Worm (Caenorhabditis elegans): ENCODE measurements around the gene tald-1.

The tald-1 gene

DNA sequence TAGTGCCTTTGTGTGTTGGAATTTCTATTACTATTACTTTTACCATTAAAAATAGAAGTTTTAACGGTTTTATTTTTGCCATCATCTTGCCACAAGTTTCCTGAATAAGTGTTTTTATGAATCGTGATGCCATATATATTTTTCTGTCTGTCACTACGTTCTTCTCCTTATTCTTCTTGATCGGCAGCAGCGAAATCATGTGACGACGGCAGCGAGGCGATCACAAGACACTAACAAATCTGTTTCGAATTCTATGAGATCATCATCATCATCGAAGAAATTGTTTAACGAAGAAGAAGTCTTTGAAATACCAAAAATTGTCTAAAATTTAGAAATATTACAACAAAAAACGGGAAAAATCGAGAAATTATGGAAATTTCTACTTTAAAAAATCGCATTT, 16.0 kb downstream of the tald-1 start (continued):
- no peak for TF ChIP-seq F10B5.3 (tag; optimal IDR thresholded peaks at IDR 0.05)
- no peak for TF ChIP-seq unc-39 (tag; optimal IDR thresholded peaks at IDR 0.05)
- no peak for TF ChIP-seq mes-2 (tag; optimal IDR thresholded peaks at IDR 0.05; ENCODE audit: poor library complexity, severe bottlenecking)
- TF ChIP-seq pha-4 (GFP tag; IDR thresholded peaks at IDR 0.05) = no peak
- no peak for TF ChIP-seq pha-4 (tag; optimal IDR thresholded peaks at IDR 0.05)
- no peak for TF ChIP-seq ceh-44 (GFP tag; IDR thresholded peaks at IDR 0.05)
- peak in 1 of 2 experiments; percentile 28 for TF ChIP-seq mdl-1 (tag; optimal IDR thresholded peaks at IDR 0.05)
- TF ChIP-seq F37D6.2 (tag; optimal IDR thresholded peaks at IDR 0.05) = no peak
- TF ChIP-seq ceh-28 (tag; optimal IDR thresholded peaks at IDR 0.05) = no peak
- no peak for TF ChIP-seq nhr-76 (tag; optimal IDR thresholded peaks at IDR 0.05)
- TF ChIP-seq T26A8.4 (GFP tag; IDR thresholded peaks at IDR 0.05) = no peak
- no peak for TF ChIP-seq ceh-62 (tag; optimal IDR thresholded peaks at IDR 0.05)
- no peak for TF ChIP-seq zip-2 (tag; optimal IDR thresholded peaks at IDR 0.05)

DNA sequence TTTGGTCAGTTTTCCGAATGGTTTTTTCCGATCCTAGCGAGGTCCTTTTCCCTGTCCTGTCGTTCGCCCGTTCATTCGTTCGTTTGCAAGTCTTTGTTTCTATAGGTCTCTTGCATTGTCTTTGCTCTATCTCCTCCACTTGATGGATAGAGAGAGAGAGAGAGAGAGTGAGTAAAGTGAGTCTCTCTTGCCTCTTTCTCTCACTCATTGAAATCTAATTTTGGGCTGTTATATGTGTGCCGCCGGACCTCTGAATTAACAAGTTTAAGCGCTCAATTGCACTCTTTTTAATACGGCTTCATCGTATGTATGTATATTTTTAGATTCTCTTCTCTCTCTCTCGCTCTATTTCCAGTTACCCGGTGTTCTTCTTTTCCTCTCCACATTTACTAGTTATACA, 17.4 kb downstream of the tald-1 start:
- TF ChIP-seq daf-19 (GFP tag; conservative IDR thresholded peaks at IDR 0.05) = no peak
- TF ChIP-seq dmd-9 (GFP tag; IDR thresholded peaks at IDR 0.05) = no peak
- TF ChIP-seq fkh-10 (GFP tag; optimal IDR thresholded peaks at IDR 0.05) = no peak
- no peak for TF ChIP-seq mxl-2 (GFP tag; conservative IDR thresholded peaks at IDR 0.05)
- no peak for TF ChIP-seq nhr-11 (tag; optimal IDR thresholded peaks at IDR 0.05)
- peak; percentile 31; the same call in 1 of the 2 replicates for TF ChIP-seq T26A8.4 (GFP tag; IDR thresholded peaks at IDR 0.05)
- TF ChIP-seq spr-1 (tag; optimal IDR thresholded peaks at IDR 0.05) = no peak
- no peak for TF ChIP-seq madf-5 (GFP tag; IDR thresholded peaks at IDR 0.05)
- TF ChIP-seq unc-130 (GFP tag; optimal IDR thresholded peaks at IDR 0.05) = no peak
- TF ChIP-seq F44E2.7 (GFP tag; IDR thresholded peaks at IDR 0.05) = no peak
- TF ChIP-seq nhr-237 (tag; optimal IDR thresholded peaks at IDR 0.05) = no peak
- TF ChIP-seq pha-4 (GFP tag; IDR thresholded peaks at IDR 0.05) = no peak
- TF ChIP-seq pha-4 (tag; optimal IDR thresholded peaks at IDR 0.05) = no peak
- no peak for TF ChIP-seq php-3 (GFP tag; IDR thresholded peaks at IDR 0.05)
- TF ChIP-seq saeg-2 (GFP tag; IDR thresholded peaks at IDR 0.05) = no peak
- no peak for TF ChIP-seq F10B5.3 (tag; optimal IDR thresholded peaks at IDR 0.05)
- TF ChIP-seq lin-38 (GFP tag; IDR thresholded peaks at IDR 0.05) = no peak
- no peak for TF ChIP-seq mdl-1 (tag; optimal IDR thresholded peaks at IDR 0.05)
- TF ChIP-seq ztf-7 (tag; optimal IDR thresholded peaks at IDR 0.05) = no peak
- TF ChIP-seq skn-1 (tag; optimal IDR thresholded peaks at IDR 0.05) = no peak
- no peak for TF ChIP-seq nhr-102 (tag; optimal IDR thresholded peaks at IDR 0.05)
- TF ChIP-seq egl-43 (GFP tag; IDR thresholded peaks at IDR 0.05) = no peak
- TF ChIP-seq hlh-30 (tag; optimal IDR thresholded peaks at IDR 0.05; ENCODE audit: insufficient read depth) = no peak
- no peak for TF ChIP-seq spr-3 (GFP tag; optimal IDR thresholded peaks at IDR 0.05)
- no peak for TF ChIP-seq Y5F2A.4 (GFP tag; optimal IDR thresholded peaks at IDR 0.05)
- TF ChIP-seq F49E8.2 (tag; optimal IDR thresholded peaks at IDR 0.05; ENCODE audit: borderline replicate concordance) = no peak
- no peak for TF ChIP-seq jun-1 (tag; optimal IDR thresholded peaks at IDR 0.05)
- TF ChIP-seq hlh-11 (tag; optimal IDR thresholded peaks at IDR 0.05) = no peak
- TF ChIP-seq ceh-28 (tag; optimal IDR thresholded peaks at IDR 0.05) = no peak
- no peak for TF ChIP-seq ZK337.2 (GFP tag; IDR thresholded peaks at IDR 0.05)
- TF ChIP-seq dmd-8 (GFP tag; IDR thresholded peaks at IDR 0.05) = no peak
- no peak for TF ChIP-seq dpl-1 (GFP tag; optimal IDR thresholded peaks at IDR 0.05)
- no peak for TF ChIP-seq aly-2 (tag; optimal IDR thresholded peaks at IDR 0.05)
- peak; percentile 37 for TF ChIP-seq nhr-25 (tag; optimal IDR thresholded peaks at IDR 0.05; ENCODE audit: borderline replicate concordance, insufficient read depth)
- no peak for TF ChIP-seq F37D6.2 (tag; optimal IDR thresholded peaks at IDR 0.05)
- no peak for TF ChIP-seq zip-2 (tag; optimal IDR thresholded peaks at IDR 0.05)
- TF ChIP-seq zip-11 (GFP tag; IDR thresholded peaks at IDR 0.05) = no peak
- TF ChIP-seq lsy-2 (tag; optimal IDR thresholded peaks at IDR 0.05) = peak in 1 of 2 experiments; percentile 3
- TF ChIP-seq mdt-29 (GFP tag; IDR thresholded peaks at IDR 0.05) = no peak
- no peak for TF ChIP-seq zag-1 (tag; optimal IDR thresholded peaks at IDR 0.05)
- no peak for TF ChIP-seq ceh-20 (GFP tag; IDR thresholded peaks at IDR 0.05)
- TF ChIP-seq Y48G9A.11 (GFP tag; IDR thresholded peaks at IDR 0.05) = no peak
- TF ChIP-seq Y75B8A.6 (GFP tag; IDR thresholded peaks at IDR 0.05) = no peak
- no peak for TF ChIP-seq R02D3.7 (tag; optimal IDR thresholded peaks at IDR 0.05)
- TF ChIP-seq nhr-41 (GFP tag; IDR thresholded peaks at IDR 0.05) = no peak
